Worm (Caenorhabditis elegans) whole organism, L3 larva: ENCODE data around the gene Y61A9LA.10.

Source experiments
- ama-1 ChIP-seq: fragments of 150-350 bp; optimal IDR thresholded peaks from 2 replicates; lab custom pipeline; 2018
- pqm-1 ChIP-seq: fragments of 150-350 bp; optimal IDR thresholded peaks from 2 replicates; lab custom pipeline; 2017; ENCODE audit warnings: missing biosample characterization, missing genetic modification characterization, inconsistent platforms

DNA sequence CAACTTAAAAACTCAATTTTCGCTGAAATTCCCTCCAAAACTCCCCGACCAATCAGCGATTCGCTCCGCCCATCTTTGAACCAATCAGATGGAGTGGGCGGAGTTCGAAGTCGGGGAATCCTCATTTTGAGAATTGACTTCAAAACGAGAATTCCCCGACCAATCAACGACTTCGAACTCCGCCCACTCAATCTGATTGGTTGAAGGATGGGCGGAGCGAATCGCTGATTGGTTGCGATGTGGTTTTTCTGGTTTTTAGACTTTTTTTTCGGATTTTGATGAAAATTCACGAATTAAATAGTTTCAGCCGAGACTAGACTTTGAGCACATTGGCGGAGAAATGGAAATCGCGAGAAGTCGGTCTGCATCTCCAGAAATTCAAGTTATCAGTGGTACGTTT lies 43.6 kb downstream of the Y61A9LA.10 start:
- TF ChIP-seq pqm-1 (tag; lab: Kevin White, UChicago) (no peak), ama-1 (lab: Kevin White, UChicago) (no peak)
